Worm (Caenorhabditis elegans) whole organism, midembryonic: ENCODE data around the gene C17H11.4.
A peak's percentile ranks its signal among the peaks of the same experiment; 100 is the strongest.

Experiments
- T22C8.4 ChIP-seq: fragments of 200-800 bp; sonication (Bioruptor generic); IDR thresholded peaks from 2 replicates; pipeline ENCODE4 v1.3.6; 2022; ENCODE audit warnings: missing genetic modification characterization, missing compliant biosample characterization
- cog-1 ChIP-seq: sonication (generic microtip); optimal IDR thresholded peaks from 2 replicates; lab custom pipeline; 2016; ENCODE audit warnings: missing genetic modification characterization, missing compliant biosample characterization
- flt-1 ChIP-seq: fragments of 200-800 bp; sonication (Bioruptor generic); IDR thresholded peaks from 2 replicates; pipeline ENCODE4 v1.3.6; 2022; ENCODE audit warnings: missing genetic modification characterization, missing compliant biosample characterization
- klf-2 ChIP-seq: fragments of 200-800 bp; sonication (Bioruptor generic); conservative IDR thresholded peaks from 2 replicates; pipeline ENCODE4 v1.3.6; 2022; ENCODE audit warnings: missing genetic modification reagents, missing genetic modification characterization, missing compliant biosample characterization
- med-1 ChIP-seq: sonication (generic microtip); optimal IDR thresholded peaks from 2 replicates; lab custom pipeline; 2017; ENCODE audit warnings: missing genetic modification characterization, mild to moderate bottlenecking, missing compliant biosample characterization, antibody characterized with exemption, missing genetic modification reagents; ENCODE audit not compliant: insufficient read depth
- tab-1 ChIP-seq: fragments of 200-800 bp; sonication (Bioruptor generic); IDR thresholded peaks from 2 replicates; pipeline ENCODE4 v1.3.6; 2022; ENCODE audit warnings: missing genetic modification characterization, missing compliant biosample characterization
- ztf-23 ChIP-seq: fragments of 200-800 bp; sonication (Bioruptor generic); IDR thresholded peaks from 2 replicates; pipeline ENCODE4 v1.3.6; 2022; ENCODE audit warnings: missing genetic modification reagents, missing genetic modification characterization, missing compliant biosample characterization
- ztf-29 ChIP-seq: fragments of 200-800 bp; sonication (Bioruptor generic); IDR thresholded peaks from 2 replicates; pipeline ENCODE4 v1.3.6; 2022; ENCODE audit warnings: missing genetic modification reagents, missing genetic modification characterization, missing compliant biosample characterization

DNA sequence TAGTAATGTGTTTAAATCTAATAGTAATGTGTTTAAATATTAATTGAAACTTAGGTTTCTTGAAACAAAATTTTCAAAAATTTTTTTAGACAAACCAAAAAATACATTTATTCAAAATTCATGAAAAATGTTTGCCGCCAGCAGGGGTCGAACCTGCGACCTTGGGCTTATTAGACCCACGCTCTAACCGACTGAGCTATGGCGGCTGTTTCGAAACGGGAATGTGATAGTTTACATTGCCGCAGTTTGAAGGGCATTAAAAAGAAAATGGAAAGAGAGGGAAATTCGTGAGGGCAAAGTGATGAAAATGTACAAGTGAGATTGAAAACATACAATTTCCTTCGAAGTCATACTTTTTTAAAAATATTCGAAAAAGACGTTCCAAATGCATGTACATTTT, 24.9 kb downstream of the C17H11.4 start:
- TF ChIP-seq ztf-29 (GFP tag; lab: Robert Waterston, UW), result peak; percentile 71; the same call in 1 of the 2 replicates
- TF ChIP-seq flt-1 (GFP tag; lab: Robert Waterston, UW), result peak; percentile 33; the same call in 1 of the 2 replicates
- 0 out of 2 replicates have a peak, but pooled peaks have one; percentile 13 for TF ChIP-seq klf-2
- no peak for TF ChIP-seq ztf-23 (GFP tag; lab: Robert Waterston, UW)
- no peak for TF ChIP-seq T22C8.4
- TF ChIP-seq tab-1 (GFP tag; lab: Robert Waterston, UW), result peak; percentile 12; the same call in 1 of the 2 replicates
- TF ChIP-seq cog-1 (tag; lab: Kevin White, UChicago), result no peak
- no peak for TF ChIP-seq med-1
